Worm (Caenorhabditis elegans): ENCODE data around the gene srx-90.

DNA sequence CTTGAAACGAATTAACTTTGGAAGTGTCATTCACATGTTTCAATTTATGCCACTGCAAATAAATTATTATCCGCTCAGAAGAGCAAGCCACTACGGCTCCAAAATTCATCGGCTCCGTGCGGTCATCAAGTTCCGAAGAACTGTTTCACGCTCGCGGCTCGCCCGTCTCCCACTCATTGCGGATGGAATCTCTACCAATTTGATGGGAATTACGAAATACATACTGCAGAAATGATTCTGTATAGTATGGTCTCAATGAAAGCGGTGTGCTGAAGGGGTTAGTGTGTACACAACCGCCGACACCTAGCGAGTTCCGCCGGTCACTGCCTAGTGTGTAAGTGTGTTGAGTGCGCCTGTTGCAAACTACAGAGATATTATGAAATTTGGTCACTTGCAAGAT is 4.2 kb downstream of the srx-90 start:
- TF ChIP-seq mdl-1 (tag; optimal IDR thresholded peaks at IDR 0.05), result no peak
- TF ChIP-seq ceh-44 (GFP tag; IDR thresholded peaks at IDR 0.05), result no peak
- no peak for TF ChIP-seq unc-39 (tag; optimal IDR thresholded peaks at IDR 0.05)
